Fruit fly (Drosophila melanogaster): ENCODE data around the gene Task7.

The Task7 gene

dm6 chr3R:9417577-9418334 is 5.7 kb upstream of the Task7 start, which contains the start of gene ps:
TSS of gene ps (plus strand) at chr3R:9417940.
- TF ChIP-seq Dif (GFP tag; optimal IDR thresholded peaks at IDR 0.05; ENCODE audit: partially characterized antibody), result peak; percentile 63
- no peak for TF ChIP-seq Sp1 (GFP tag; optimal IDR thresholded peaks at IDR 0.05)
- peak; percentile 5 for TF ChIP-seq jim (GFP tag; optimal IDR thresholded peaks at IDR 0.05)
- TF ChIP-seq pan (optimal IDR thresholded peaks at IDR 0.05), result no peak
- no peak for TF ChIP-seq Hr83 (GFP tag; optimal IDR thresholded peaks at IDR 0.05; ENCODE audit: poor library complexity, severe bottlenecking)
- TF ChIP-seq foxo (GFP tag; optimal IDR thresholded peaks at IDR 0.05), result peak in 1 of 2 experiments; percentile 1
- peak; percentile 76 for TF ChIP-seq sage (GFP tag; optimal IDR thresholded peaks at IDR 0.05)
- TF ChIP-seq Vsx2 (GFP tag; optimal IDR thresholded peaks at IDR 0.05; ENCODE audit: partially characterized antibody), result no peak
- TF ChIP-seq psq (GFP tag; optimal IDR thresholded peaks at IDR 0.05), result no peak
- no peak for TF ChIP-seq lola (GFP tag; optimal IDR thresholded peaks at IDR 0.05)
- TF ChIP-seq dl (GFP tag; optimal IDR thresholded peaks at IDR 0.05; ENCODE audit: insufficient read depth in 1 of 2, partially characterized antibody in 2 of 2), result peak in 1 of 2 experiments; percentile 73
- TF ChIP-seq Rel (GFP tag; optimal IDR thresholded peaks at IDR 0.05), result peak; percentile 56
- peak; percentile 0 for TF ChIP-seq Rel (tag; optimal IDR thresholded peaks at IDR 0.05)
- TF ChIP-seq h (GFP tag; optimal IDR thresholded peaks at IDR 0.05), result no peak
- no peak for TF ChIP-seq Abd-B (GFP tag; optimal IDR thresholded peaks at IDR 0.05)

- TF ChIP-seq Hr78 (GFP tag; optimal IDR thresholded peaks at IDR 0.05) (no peak), fru (GFP tag; optimal IDR thresholded peaks at IDR 0.05) (no peak), CG32264 (GFP tag; optimal IDR thresholded peaks at IDR 0.05) (no peak), rgr (GFP tag; optimal IDR thresholded peaks at IDR 0.05) (no peak), br (GFP tag; optimal IDR thresholded peaks at IDR 0.05) (no peak), Sp1 (GFP tag; optimal IDR thresholded peaks at IDR 0.05) (no peak)
Measured at dm6 chr3R:9416951-9417350, 4.9 kb upstream of the Task7 start.

dm6 chr3R:9410182-9410581 is 1.9 kb downstream of the Task7 start, which contains the start of gene betaTub85D:
TSS of gene betaTub85D (minus strand) at chr3R:9410282.
- TF ChIP-seq sage (GFP tag; optimal IDR thresholded peaks at IDR 0.05), result no peak
- TF ChIP-seq Hr83 (GFP tag; optimal IDR thresholded peaks at IDR 0.05; ENCODE audit: poor library complexity, severe bottlenecking), result no peak
- TF ChIP-seq Mio (GFP tag; optimal IDR thresholded peaks at IDR 0.05), result no peak
- TF ChIP-seq dmrt93B (GFP tag; optimal IDR thresholded peaks at IDR 0.05), result no peak
- TF ChIP-seq GATAd (GFP tag; optimal IDR thresholded peaks at IDR 0.05), result no peak
- TF ChIP-seq CG9705 (GFP tag; optimal IDR thresholded peaks at IDR 0.05), result no peak
- no peak for TF ChIP-seq Sp1 (GFP tag; optimal IDR thresholded peaks at IDR 0.05)
- TF ChIP-seq dsf (GFP tag; optimal IDR thresholded peaks at IDR 0.05; ENCODE audit: borderline replicate concordance), result no peak
- TF ChIP-seq pan (optimal IDR thresholded peaks at IDR 0.05), result no peak
- TF ChIP-seq woc (GFP tag; optimal IDR thresholded peaks at IDR 0.05), result no peak
- TF ChIP-seq OdsH (GFP tag; optimal IDR thresholded peaks at IDR 0.05), result no peak
- TF ChIP-seq lola (GFP tag; optimal IDR thresholded peaks at IDR 0.05), result no peak
- TF ChIP-seq sv (GFP tag; optimal IDR thresholded peaks at IDR 0.05), result no peak
- no peak for TF ChIP-seq brk (GFP tag; optimal IDR thresholded peaks at IDR 0.05)
- no peak for TF ChIP-seq Dif (GFP tag; optimal IDR thresholded peaks at IDR 0.05; ENCODE audit: partially characterized antibody)

dm6 chr3R:9408069-9408468 is 4.0 kb downstream of the Task7 start, which contains the start of gene CG44261:
TSS of gene CG44261 (minus strand) at chr3R:9408169.
- no peak for TF ChIP-seq N (GFP tag; optimal IDR thresholded peaks at IDR 0.05)
- no peak for TF ChIP-seq Sp1 (GFP tag; optimal IDR thresholded peaks at IDR 0.05)
- no peak for TF ChIP-seq HLH106 (tag; optimal IDR thresholded peaks at IDR 0.05)
- no peak for TF ChIP-seq Mio (GFP tag; optimal IDR thresholded peaks at IDR 0.05)
- no peak for TF ChIP-seq woc (GFP tag; optimal IDR thresholded peaks at IDR 0.05)
- no peak for TF ChIP-seq Hr78 (GFP tag; optimal IDR thresholded peaks at IDR 0.05)
- no peak for TF ChIP-seq sage (GFP tag; optimal IDR thresholded peaks at IDR 0.05)
- TF ChIP-seq dsf (GFP tag; optimal IDR thresholded peaks at IDR 0.05; ENCODE audit: borderline replicate concordance), result no peak
- no peak for TF ChIP-seq foxo (GFP tag; optimal IDR thresholded peaks at IDR 0.05)
- no peak for TF ChIP-seq jim (GFP tag; optimal IDR thresholded peaks at IDR 0.05)
- no peak for TF ChIP-seq sv (GFP tag; optimal IDR thresholded peaks at IDR 0.05)
- TF ChIP-seq dl (GFP tag; optimal IDR thresholded peaks at IDR 0.05; ENCODE audit: insufficient read depth in 1 of 2, partially characterized antibody in 2 of 2), result no peak
- no peak for TF ChIP-seq Dfd (GFP tag; optimal IDR thresholded peaks at IDR 0.05)
- no peak for TF ChIP-seq Vsx2 (GFP tag; optimal IDR thresholded peaks at IDR 0.05; ENCODE audit: partially characterized antibody)
- TF ChIP-seq OdsH (GFP tag; optimal IDR thresholded peaks at IDR 0.05), result no peak
